Worm (Caenorhabditis elegans) whole organism, young adult: ENCODE measurements around the gene algn-9.

Source experiments
- D2030.7 ChIP-seq: fragments of 200-800 bp; sonication (Bioruptor generic); IDR thresholded peaks from 2 replicates; pipeline ENCODE4 v1.3.6; 2022; ENCODE audit warnings: missing genetic modification reagents, missing genetic modification characterization, missing compliant biosample characterization
- ceh-79 ChIP-seq: sonication (generic microtip); optimal IDR thresholded peaks from 2 replicates; lab custom pipeline; 2017; ENCODE audit warnings: mild to moderate bottlenecking, missing genetic modification characterization, missing compliant biosample characterization
- egl-18 ChIP-seq: fragments of 200-800 bp; sonication (Bioruptor generic); IDR thresholded peaks from 2 replicates; pipeline ENCODE4 v1.3.6; 2022; ENCODE audit warnings: missing genetic modification reagents, missing genetic modification characterization, missing compliant biosample characterization
- him-1 ChIP-seq: sonication (generic microtip); optimal IDR thresholded peaks from 2 replicates; lab custom pipeline; 2016; ENCODE audit warnings: missing genotype, missing genetic modification reagents, missing genetic modification characterization, missing compliant biosample characterization
- hrde-1 ChIP-seq: sonication (generic microtip); optimal IDR thresholded peaks from 2 replicates; lab custom pipeline; 2016; ENCODE audit warnings: missing genetic modification characterization, mild to moderate bottlenecking, missing compliant biosample characterization, moderate library complexity, missing genotype, missing genetic modification reagents, borderline replicate concordance
- lin-40 ChIP-seq: sonication (generic microtip); optimal IDR thresholded peaks from 2 replicates; lab custom pipeline; 2016; ENCODE audit warnings: missing genetic modification characterization, mild to moderate bottlenecking, missing compliant biosample characterization, missing genotype, missing genetic modification reagents
- nhr-27 ChIP-seq: fragments of 200-800 bp; sonication (Bioruptor generic); optimal IDR thresholded peaks from 2 replicates; lab custom pipeline; 2018; ENCODE audit warnings: mild to moderate bottlenecking, missing genetic modification characterization, moderate library complexity, missing compliant biosample characterization
- snpc-4 ChIP-seq, 5 experiments: fragments of 150-350 bp in 1 of 5; sonication (generic microtip) in 4 of 5; optimal IDR thresholded peaks; 2 replicates each; lab custom pipeline; 2014 to 2018; ENCODE audit warnings: missing genetic modification characterization in 5 of 5, missing biosample characterization in 3 of 5, antibody characterized with exemption in 2 of 5, mild to moderate bottlenecking in 2 of 5, missing compliant biosample characterization in 2 of 5, missing genotype in 2 of 5, moderate library complexity in 2 of 5, missing genetic modification reagents in 1 of 5

DNA sequence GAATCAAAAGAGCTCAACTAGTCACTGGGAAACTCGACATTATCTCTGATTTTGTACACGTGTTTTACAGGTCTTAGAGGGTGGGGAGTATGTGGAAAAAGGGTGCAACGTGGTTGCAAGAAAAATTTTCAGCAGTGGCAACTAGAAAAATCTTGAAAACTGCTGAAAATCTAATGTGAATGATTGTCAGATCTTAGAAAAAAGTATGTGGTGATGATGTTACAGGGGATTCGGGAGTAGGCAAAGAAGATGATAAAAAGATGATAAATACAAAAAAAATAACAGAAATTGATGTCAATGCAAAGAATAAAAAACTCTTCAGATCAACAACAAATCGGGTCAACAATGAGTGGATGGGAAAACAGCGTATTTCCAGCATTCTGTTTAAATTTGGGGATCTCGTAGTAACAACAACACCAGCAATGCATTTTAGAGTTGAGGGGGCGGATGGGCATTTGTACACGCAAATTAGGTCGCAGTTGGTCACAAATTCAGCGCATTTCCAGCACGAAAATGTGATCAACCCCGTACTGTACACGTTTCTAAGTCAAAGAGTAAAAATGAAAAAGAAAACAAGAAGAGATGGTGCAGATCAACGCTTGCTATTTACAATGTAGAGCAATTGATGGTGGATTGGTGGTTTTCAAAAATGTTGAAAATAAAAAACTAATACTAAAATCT is 40.5 kb upstream of the algn-9 start:
- TF ChIP-seq lin-40 (tag; lab: Kevin White, UChicago) (no peak), D2030.7 (no peak), nhr-27 (no peak), snpc-4 (GFP tag; optimal IDR thresholded peaks at IDR 0.05; lab: Kevin White, UChicago) (no peak), snpc-4 (tag; optimal IDR thresholded peaks at IDR 0.05; lab: Kevin White, UChicago) (peak in 1 of 4 experiments; percentile 2), hrde-1 (tag; lab: Kevin White, UChicago) (no peak), egl-18 (GFP tag; lab: Robert Waterston, UW) (no peak), ceh-79 (tag; lab: Kevin White, UChicago) (no peak), him-1 (no peak)
